Worm (Caenorhabditis elegans) whole organism, young adult: ENCODE data around the gene srsx-16.

Experiments used
- F10E7.11 ChIP-seq: sonication (generic microtip); optimal IDR thresholded peaks from 2 replicates; lab custom pipeline; 2017; ENCODE audit warnings: mild to moderate bottlenecking, missing genetic modification characterization, moderate library complexity, missing compliant biosample characterization
- F57A8.1 ChIP-seq: fragments of 200-800 bp; sonication (Bioruptor generic); optimal IDR thresholded peaks from 2 replicates; lab custom pipeline; 2018; ENCODE audit warnings: mild to moderate bottlenecking, missing genetic modification characterization, moderate library complexity, missing compliant biosample characterization
- K11D2.4 ChIP-seq: fragments of 200-800 bp; sonication (Bioruptor generic); IDR thresholded peaks from 2 replicates; pipeline ENCODE4 v1.3.6; 2022; ENCODE audit warnings: missing genetic modification reagents, missing genetic modification characterization, missing compliant biosample characterization
- K12H6.12 ChIP-seq: fragments of 200-800 bp; sonication (Bioruptor generic); optimal IDR thresholded peaks from 2 replicates; lab custom pipeline; 2018; ENCODE audit warnings: mild to moderate bottlenecking, missing genetic modification characterization, missing compliant biosample characterization
- Y53G8AR.9 ChIP-seq: fragments of 200-800 bp; sonication (Bioruptor generic); conservative IDR thresholded peaks from 2 replicates; pipeline ENCODE4 v1.3.6; 2022; ENCODE audit warnings: missing genetic modification reagents, missing genetic modification characterization, missing compliant biosample characterization
- aptf-2 ChIP-seq: fragments of 200-800 bp; sonication (Bioruptor generic); conservative IDR thresholded peaks from 2 replicates; pipeline ENCODE4 v1.3.6; 2022; ENCODE audit warnings: missing genetic modification reagents, missing genetic modification characterization, missing compliant biosample characterization
- attf-3 ChIP-seq: fragments of 200-800 bp; sonication (Bioruptor generic); conservative IDR thresholded peaks from 2 replicates; pipeline ENCODE4 v1.3.6; 2022; ENCODE audit warnings: missing genetic modification reagents, missing genetic modification characterization, missing compliant biosample characterization
- attf-5 ChIP-seq: fragments of 200-800 bp; sonication (Bioruptor generic); optimal IDR thresholded peaks from 2 replicates; lab custom pipeline; 2018; ENCODE audit warnings: mild to moderate bottlenecking, missing genetic modification characterization, missing compliant biosample characterization
- cebp-1 ChIP-seq, 2 experiments: fragments of 200-800 bp in 1 of 2; sonication (Bioruptor generic) in 1 of 2; sonication (generic microtip) in 1 of 2; IDR thresholded peaks in 1 of 2; optimal IDR thresholded peaks in 1 of 2; 2 replicates each; pipeline versions ENCODE4 v1.3.6 to Lab custom; 2017 to 2022; ENCODE audit warnings: missing compliant biosample characterization in 2 of 2, missing genetic modification characterization in 2 of 2, mild to moderate bottlenecking in 1 of 2, missing genetic modification reagents in 1 of 2, moderate library complexity in 1 of 2
- ceh-27 ChIP-seq: fragments of 200-800 bp; sonication (Bioruptor generic); optimal IDR thresholded peaks from 2 replicates; lab custom pipeline; 2018; ENCODE audit warnings: mild to moderate bottlenecking, missing genetic modification characterization, moderate library complexity, missing compliant biosample characterization
- ceh-40 ChIP-seq: fragments of 200-800 bp; sonication (Bioruptor generic); IDR thresholded peaks from 2 replicates; pipeline ENCODE4 v1.3.6; 2022; ENCODE audit warnings: missing genetic modification characterization, missing compliant biosample characterization
- ceh-91 ChIP-seq: fragments of 200-800 bp; sonication (Bioruptor generic); IDR thresholded peaks from 2 replicates; pipeline ENCODE4 v1.3.6; 2022; ENCODE audit warnings: missing genetic modification reagents, missing genetic modification characterization, missing compliant biosample characterization
- dox-1 ChIP-seq: fragments of 200-800 bp; sonication (Bioruptor generic); IDR thresholded peaks from 2 replicates; pipeline ENCODE4 v1.3.6; 2022; ENCODE audit warnings: missing genetic modification reagents, missing genetic modification characterization, missing compliant biosample characterization
- efl-1 ChIP-seq: fragments of 150-350 bp; optimal IDR thresholded peaks from 2 replicates; lab custom pipeline; 2014; ENCODE audit warnings: missing biosample characterization, missing genetic modification reagents, missing genetic modification characterization
- ekl-4 ChIP-seq: fragments of 200-800 bp; sonication (Bioruptor generic); IDR thresholded peaks from 2 replicates; pipeline ENCODE4 v1.3.6; 2022; ENCODE audit warnings: missing genetic modification reagents, missing genetic modification characterization, missing compliant biosample characterization
- ets-4 ChIP-seq: fragments of 200-800 bp; sonication (Bioruptor generic); optimal IDR thresholded peaks from 2 replicates; lab custom pipeline; 2018; ENCODE audit warnings: mild to moderate bottlenecking, missing genetic modification characterization, missing compliant biosample characterization
- gei-17 ChIP-seq: fragments of 200-800 bp; sonication (Bioruptor generic); optimal IDR thresholded peaks from 2 replicates; lab custom pipeline; 2018; ENCODE audit warnings: mild to moderate bottlenecking, missing genetic modification characterization, missing compliant biosample characterization
- hlh-12 ChIP-seq: sonication (generic microtip); optimal IDR thresholded peaks from 2 replicates; lab custom pipeline; 2016; ENCODE audit warnings: missing genetic modification characterization, missing compliant biosample characterization
- hmg-1.2 ChIP-seq: fragments of 200-800 bp; sonication (Bioruptor generic); IDR thresholded peaks from 2 replicates; pipeline ENCODE4 v1.3.6; 2022; ENCODE audit warnings: missing genetic modification reagents, missing genetic modification characterization, missing compliant biosample characterization
- lin-40 ChIP-seq: sonication (generic microtip); optimal IDR thresholded peaks from 2 replicates; lab custom pipeline; 2016; ENCODE audit warnings: missing genetic modification characterization, mild to moderate bottlenecking, missing compliant biosample characterization, missing genotype, missing genetic modification reagents
- lsl-1 ChIP-seq: fragments of 200-800 bp; sonication (Bioruptor generic); optimal IDR thresholded peaks from 2 replicates; lab custom pipeline; 2018; ENCODE audit warnings: mild to moderate bottlenecking, missing genetic modification characterization, moderate library complexity, missing compliant biosample characterization
- madf-3 ChIP-seq: fragments of 200-800 bp; sonication (Bioruptor generic); IDR thresholded peaks from 2 replicates; pipeline ENCODE4 v1.3.6; 2022; ENCODE audit warnings: missing genetic modification reagents, missing genetic modification characterization, missing compliant biosample characterization
- madf-6 ChIP-seq: fragments of 200-800 bp; sonication (Bioruptor generic); IDR thresholded peaks from 2 replicates; pipeline ENCODE4 v1.3.6; 2022; ENCODE audit warnings: missing genetic modification reagents, missing genetic modification characterization, missing compliant biosample characterization
- mes-4 ChIP-seq: sonication (generic microtip); optimal IDR thresholded peaks from 2 replicates; lab custom pipeline; 2016; ENCODE audit warnings: missing genotype, missing genetic modification characterization, missing compliant biosample characterization
- mxl-1 ChIP-seq: sonication (generic microtip); optimal IDR thresholded peaks from 2 replicates; lab custom pipeline; 2016; ENCODE audit warnings: missing genetic modification characterization, missing compliant biosample characterization
- nfyb-1 ChIP-seq: fragments of 200-800 bp; sonication (Bioruptor generic); IDR thresholded peaks from 2 replicates; pipeline ENCODE4 v1.3.6; 2022; ENCODE audit warnings: missing genetic modification reagents, missing genetic modification characterization, missing compliant biosample characterization
- pbrm-1 ChIP-seq: fragments of 200-800 bp; sonication (Bioruptor generic); IDR thresholded peaks from 2 replicates; pipeline ENCODE4 v1.3.6; 2022; ENCODE audit warnings: missing genetic modification reagents, missing genetic modification characterization, missing compliant biosample characterization
- rcor-1 ChIP-seq: fragments of 200-800 bp; sonication (Bioruptor generic); IDR thresholded peaks from 2 replicates; pipeline ENCODE4 v1.3.6; 2022; ENCODE audit warnings: missing genetic modification reagents, missing genetic modification characterization, missing compliant biosample characterization
- rec-8 ChIP-seq, 2 experiments: sonication (generic microtip); optimal IDR thresholded peaks; 2 replicates each; lab custom pipeline; 2016; ENCODE audit warnings: mild to moderate bottlenecking in 2 of 2, missing genetic modification characterization in 2 of 2, missing genetic modification reagents in 2 of 2, missing genotype in 2 of 2, missing biosample characterization in 1 of 2, missing compliant biosample characterization in 1 of 2, moderate library complexity in 1 of 2
- snpc-3.4 ChIP-seq: sonication (generic microtip); optimal IDR thresholded peaks from 2 replicates; lab custom pipeline; 2017; ENCODE audit warnings: missing genetic modification characterization, mild to moderate bottlenecking, missing compliant biosample characterization, antibody characterized with exemption, moderate library complexity, missing genotype, missing genetic modification reagents
- snpc-4 ChIP-seq, 5 experiments: fragments of 150-350 bp in 1 of 5; sonication (generic microtip) in 4 of 5; optimal IDR thresholded peaks; 2 replicates each; lab custom pipeline; 2014 to 2018; ENCODE audit warnings: missing genetic modification characterization in 5 of 5, missing biosample characterization in 3 of 5, antibody characterized with exemption in 2 of 5, mild to moderate bottlenecking in 2 of 5, missing compliant biosample characterization in 2 of 5, missing genotype in 2 of 5, moderate library complexity in 2 of 5, missing genetic modification reagents in 1 of 5
- somi-1 ChIP-seq: fragments of 200-800 bp; sonication (Bioruptor generic); optimal IDR thresholded peaks from 2 replicates; lab custom pipeline; 2018; ENCODE audit warnings: mild to moderate bottlenecking, missing genetic modification characterization, missing compliant biosample characterization
- tbp1 ChIP-seq: fragments of 200-800 bp; sonication (Bioruptor generic); optimal IDR thresholded peaks from 2 replicates; lab custom pipeline; 2018; ENCODE audit warnings: mild to moderate bottlenecking, missing genetic modification characterization, missing compliant biosample characterization
- tlf-1 ChIP-seq: fragments of 200-800 bp; sonication (Bioruptor generic); optimal IDR thresholded peaks from 2 replicates; lab custom pipeline; 2018; ENCODE audit warnings: mild to moderate bottlenecking, missing genetic modification characterization, missing compliant biosample characterization
- xnd-1 ChIP-seq: sonication (generic microtip); optimal IDR thresholded peaks from 2 replicates; lab custom pipeline; 2016; ENCODE audit warnings: missing genotype, missing genetic modification reagents, missing genetic modification characterization, missing compliant biosample characterization
- zfh-2 ChIP-seq: fragments of 200-800 bp; sonication (Bioruptor generic); conservative IDR thresholded peaks from 2 replicates; pipeline ENCODE4 v1.3.6; 2022; ENCODE audit warnings: missing genetic modification reagents, missing genetic modification characterization, missing compliant biosample characterization
- zim-3 ChIP-seq: sonication (generic microtip); optimal IDR thresholded peaks from 2 replicates; lab custom pipeline; 2017; ENCODE audit warnings: mild to moderate bottlenecking, missing genetic modification characterization, moderate library complexity, missing compliant biosample characterization
- ztf-25 ChIP-seq: fragments of 200-800 bp; sonication (Bioruptor generic); IDR thresholded peaks from 2 replicates; pipeline ENCODE4 v1.3.6; 2022; ENCODE audit warnings: missing genetic modification reagents, missing genetic modification characterization, missing compliant biosample characterization
- ztf-3 ChIP-seq: fragments of 200-800 bp; sonication (Bioruptor generic); optimal IDR thresholded peaks from 2 replicates; lab custom pipeline; 2018; ENCODE audit warnings: mild to moderate bottlenecking, missing genetic modification characterization, missing compliant biosample characterization

The srsx-16 gene

ce11 chrIV:5600316-5600715 lies 19.2 kb downstream of the srsx-16 start (continued):
- TF ChIP-seq hlh-12 (no peak), ztf-25 (GFP tag; lab: Robert Waterston, UW) (no peak), rec-8 (tag; optimal IDR thresholded peaks at IDR 0.05; lab: Kevin White, UChicago) (no peak), tlf-1 (no peak), nfyb-1 (GFP tag; lab: Robert Waterston, UW) (peak; percentile 36; the same call in 1 of the 2 replicates), xnd-1 (tag; lab: Kevin White, UChicago) (no peak), rcor-1 (GFP tag; lab: Robert Waterston, UW) (no peak), ceh-40 (no peak), F57A8.1 (GFP tag; lab: Kevin White, UChicago) (no peak), snpc-4 (GFP tag; optimal IDR thresholded peaks at IDR 0.05; lab: Kevin White, UChicago) (no peak), snpc-4 (tag; optimal IDR thresholded peaks at IDR 0.05; lab: Kevin White, UChicago) (peak in 1 of 4 experiments; percentile 23), gei-17 (GFP tag; lab: Kevin White, UChicago) (no peak), hmg-1.2 (GFP tag; lab: Robert Waterston, UW) (peak; percentile 87), zim-3 (tag; lab: Kevin White, UChicago) (no peak), mxl-1 (no peak), ceh-91 (no peak), efl-1 (GFP tag; lab: Kevin White, UChicago) (no peak), attf-3 (GFP tag; lab: Robert Waterston, UW) (no peak), attf-5 (peak; percentile 14)

ce11 chrIV:5598515-5599132 lies 20.9 kb downstream of the srsx-16 start:
- TF ChIP-seq zfh-2 (GFP tag; lab: Robert Waterston, UW) (no peak), K12H6.12 (tag; lab: Kevin White, UChicago) (peak; percentile 34), ceh-40 (no peak)

- no peak for TF ChIP-seq ceh-27 (GFP tag; lab: Kevin White, UChicago)
- no peak for TF ChIP-seq mes-4 (tag; lab: Kevin White, UChicago)
- TF ChIP-seq rcor-1 (GFP tag; lab: Robert Waterston, UW): no peak
- TF ChIP-seq, all 124 proteins: peak for 0
These were observed 24.0 kb downstream of the srsx-16 start for ce11 chrIV:5595567-5595966.

- no peak for TF ChIP-seq tbp1
- TF ChIP-seq pbrm-1 (GFP tag; lab: Robert Waterston, UW): no peak
- TF ChIP-seq K11D2.4 (GFP tag; lab: Robert Waterston, UW): peak; percentile 33; the same call in 1 of the 2 replicates
- no peak for TF ChIP-seq snpc-3.4 (tag; lab: Kevin White, UChicago)
- no peak for TF ChIP-seq cebp-1 (GFP tag; IDR thresholded peaks at IDR 0.05; lab: Robert Waterston, UW)
- peak; percentile 67 for TF ChIP-seq cebp-1 (tag; optimal IDR thresholded peaks at IDR 0.05; lab: Kevin White, UChicago)
- TF ChIP-seq K12H6.12 (tag; lab: Kevin White, UChicago): peak; percentile 72
- no peak for TF ChIP-seq ekl-4 (GFP tag; lab: Robert Waterston, UW)
- no peak for TF ChIP-seq F57A8.1 (GFP tag; lab: Kevin White, UChicago)
- TF ChIP-seq zfh-2 (GFP tag; lab: Robert Waterston, UW): peak; percentile 50; the same call in 1 of the 2 replicates
- TF ChIP-seq Y53G8AR.9: no peak
- TF ChIP-seq madf-6: no peak
- TF ChIP-seq aptf-2 (GFP tag; lab: Robert Waterston, UW): no peak
- TF ChIP-seq somi-1 (GFP tag; lab: Kevin White, UChicago): peak; percentile 64
- TF ChIP-seq lin-40 (tag; lab: Kevin White, UChicago): peak; percentile 42
- peak; percentile 20; the same call in 1 of the 2 replicates for TF ChIP-seq dox-1 (GFP tag; lab: Robert Waterston, UW)
- TF ChIP-seq ets-4 (GFP tag; lab: Kevin White, UChicago): no peak
- TF ChIP-seq madf-3: no peak
- no peak for TF ChIP-seq ztf-3 (GFP tag; lab: Kevin White, UChicago)
- TF ChIP-seq lsl-1 (GFP tag; lab: Kevin White, UChicago): no peak
- TF ChIP-seq F10E7.11 (tag; lab: Kevin White, UChicago): no peak
- TF ChIP-seq, all 124 proteins: peak for 7
These were observed 25.7 kb downstream of the srsx-16 start for ce11 chrIV:5593804-5594214.
